7 fruit fly cellular contexts compared by ENCODE assay signal in the genomic region with DNA sequence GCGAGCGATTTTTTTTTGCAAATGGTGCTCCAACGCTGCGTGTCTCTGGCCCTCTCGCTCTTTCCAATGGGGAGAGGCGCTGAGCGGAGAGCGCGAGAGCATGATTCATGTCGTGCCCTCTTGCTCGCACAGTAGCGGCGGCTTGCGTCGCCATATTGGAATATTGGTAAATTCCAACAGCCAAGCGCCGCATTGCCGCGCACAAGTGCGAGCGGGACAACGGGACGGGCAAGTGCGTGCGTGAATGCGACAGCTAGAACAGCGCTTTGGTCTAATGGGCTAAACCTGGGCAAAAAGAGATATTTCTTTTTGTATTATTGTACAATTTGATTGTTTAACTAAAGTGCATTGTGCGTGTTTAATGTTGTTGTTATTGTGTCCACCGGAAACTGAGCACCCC.
TF ChIP-seq lines count a peak whose summit lies in the region.

No protein-coding gene starts in this region.

- TF ChIP-seq CTCF in S2 (optimal IDR thresholded peaks at IDR 0.05; lab: Kevin White, UChicago) = peak; percentile 22 to 60
- no peak for TF ChIP-seq CTCF in whole organism, embryonic (GFP tag; optimal IDR thresholded peaks at IDR 0.05; lab: Kevin White, UChicago)

TF ChIP-seq in whole organism, 6 proteins besides CTCF, POLR2A, EP300 and RAD21:
- no peak for TF ChIP-seq EcR (GFP tag; optimal IDR thresholded peaks at IDR 0.05; lab: Kevin White, UChicago)
- peak; percentile 95 for TF ChIP-seq CG8478 (optimal IDR thresholded peaks at IDR 0.05; lab: Kevin White, UChicago)

TF ChIP-seq in whole organism, adult, 20 proteins besides CTCF, POLR2A, EP300 and RAD21 (continues in another document):
- no peak for TF ChIP-seq bab1 (GFP tag; optimal IDR thresholded peaks at IDR 0.05; lab: Kevin White, UChicago)
- TF ChIP-seq Mnt (GFP tag; optimal IDR thresholded peaks at IDR 0.05; lab: Kevin White, UChicago) = peak; percentile 50
- peak; percentile 50 for TF ChIP-seq CG12768 (GFP tag; optimal IDR thresholded peaks at IDR 0.05; lab: Kevin White, UChicago)
- no peak for TF ChIP-seq CG11617 (GFP tag; optimal IDR thresholded peaks at IDR 0.05; lab: Kevin White, UChicago)
- no peak for TF ChIP-seq CG33017 (tag; optimal IDR thresholded peaks at IDR 0.05; lab: Kevin White, UChicago)
- no peak for TF ChIP-seq CG5204 (GFP tag; optimal IDR thresholded peaks at IDR 0.05; lab: Kevin White, UChicago)
- no peak for TF ChIP-seq toe (GFP tag; optimal IDR thresholded peaks at IDR 0.05; lab: Kevin White, UChicago)
- TF ChIP-seq CG1620 (GFP tag; optimal IDR thresholded peaks at IDR 0.05; lab: Kevin White, UChicago) = no peak
- TF ChIP-seq cic (GFP tag; optimal IDR thresholded peaks at IDR 0.05; lab: Kevin White, UChicago) = peak; percentile 39
- peak; percentile 45 for TF ChIP-seq Clk (GFP tag; optimal IDR thresholded peaks at IDR 0.05; lab: Kevin White, UChicago)
- peak; percentile 57 for TF ChIP-seq ovo (GFP tag; optimal IDR thresholded peaks at IDR 0.05; lab: Kevin White, UChicago)
- no peak for TF ChIP-seq CG7101 (tag; optimal IDR thresholded peaks at IDR 0.05; lab: Kevin White, UChicago)
- peak; percentile 26 for TF ChIP-seq Hr96 (GFP tag; optimal IDR thresholded peaks at IDR 0.05; lab: Kevin White, UChicago)
- TF ChIP-seq kay (GFP tag; lab: Kevin White, UChicago; ENCODE audit: borderline replicate concordance) = peak; percentile 100
- TF ChIP-seq Crg-1 (GFP tag; optimal IDR thresholded peaks at IDR 0.05; lab: Kevin White, UChicago) = no peak
- peak; percentile 81 for TF ChIP-seq pad (GFP tag; optimal IDR thresholded peaks at IDR 0.05; lab: Kevin White, UChicago)
- TF ChIP-seq tj (GFP tag; optimal IDR thresholded peaks at IDR 0.05; lab: Kevin White, UChicago) = peak; percentile 34

TF ChIP-seq in whole organism, embryonic, 481 proteins besides CTCF, POLR2A, EP300 and RAD21 (continues in another document):
- TF ChIP-seq lov (optimal IDR thresholded peaks at IDR 0.05; lab: Kevin White, UChicago) (no peak), lov (GFP tag; IDR thresholded peaks at IDR 0.05; lab: Robert Waterston, UW) (peak; percentile 67; the same call in 1 of the 3 replicates), CG4617 (GFP tag; optimal IDR thresholded peaks at IDR 0.05; lab: Kevin White, UChicago; ENCODE audit: borderline replicate concordance) (peak; percentile 73), CG13287 (GFP tag; IDR thresholded peaks at IDR 0.05; lab: Robert Waterston, UW; ENCODE audit: partially characterized antibody) (peak; percentile 16; the same call in 1 of the 2 replicates), stwl (tag; optimal IDR thresholded peaks at IDR 0.05; lab: Kevin White, UChicago) (peak; percentile 9), pho (GFP tag; optimal IDR thresholded peaks at IDR 0.05; lab: Kevin White, UChicago) (peak; percentile 26), kah (GFP tag; optimal IDR thresholded peaks at IDR 0.05; lab: Kevin White, UChicago) (peak; percentile 1), bab2 (GFP tag; optimal IDR thresholded peaks at IDR 0.05; lab: Kevin White, UChicago) (no peak), exex (tag; optimal IDR thresholded peaks at IDR 0.05; lab: Kevin White, UChicago) (peak; percentile 26), crc (GFP tag; optimal IDR thresholded peaks at IDR 0.05; lab: Kevin White, UChicago) (no peak), CG5953 (GFP tag; IDR thresholded peaks at IDR 0.05; lab: Robert Waterston, UW) (0 out of 2 replicates have a peak, but pooled peaks have one; percentile 11), schlank (tag; optimal IDR thresholded peaks at IDR 0.05; lab: Kevin White, UChicago) (peak; percentile 2), CG32767 (GFP tag; IDR thresholded peaks at IDR 0.05; lab: Robert Waterston, UW) (peak; percentile 89), CG42726 (GFP tag; IDR thresholded peaks at IDR 0.05; lab: Robert Waterston, UW; ENCODE audit: partially characterized antibody) (peak; percentile 77), ewg (GFP tag; optimal IDR thresholded peaks at IDR 0.05; lab: Kevin White, UChicago) (peak; percentile 73)

TF ChIP-seq in whole organism, prepupa, 60 proteins besides CTCF, POLR2A, EP300 and RAD21 (continues in another document):
- peak; percentile 37 for TF ChIP-seq Eip75B (GFP tag; optimal IDR thresholded peaks at IDR 0.05; lab: Kevin White, UChicago)
- peak; percentile 20 to 23 for TF ChIP-seq salr (GFP tag; optimal IDR thresholded peaks at IDR 0.05; lab: Kevin White, UChicago)
- TF ChIP-seq Blimp-1 (GFP tag; optimal IDR thresholded peaks at IDR 0.05; lab: Kevin White, UChicago) = no peak
- TF ChIP-seq ss (GFP tag; optimal IDR thresholded peaks at IDR 0.05; lab: Kevin White, UChicago) = peak; percentile 39 to 59
- TF ChIP-seq Hr39 (GFP tag; optimal IDR thresholded peaks at IDR 0.05; lab: Kevin White, UChicago) = no peak
- peak; percentile 26 for TF ChIP-seq net (GFP tag; optimal IDR thresholded peaks at IDR 0.05; lab: Kevin White, UChicago)
- TF ChIP-seq CG1621 (tag; optimal IDR thresholded peaks at IDR 0.05; lab: Kevin White, UChicago) = peak; percentile 8
- peak; percentile 76 for TF ChIP-seq svp (GFP tag; lab: Kevin White, UChicago)
- TF ChIP-seq CG32006 (GFP tag; optimal IDR thresholded peaks at IDR 0.05; lab: Kevin White, UChicago) = peak; percentile 40
- TF ChIP-seq CG11762 (GFP tag; optimal IDR thresholded peaks at IDR 0.05; lab: Kevin White, UChicago; ENCODE audit: insufficient read depth) = no peak
- TF ChIP-seq CG8119 (GFP tag; IDR thresholded peaks at IDR 0.05; lab: Robert Waterston, UW) = peak; percentile 29; the same call in 1 of the 3 replicates
- TF ChIP-seq CG6276 (GFP tag; optimal IDR thresholded peaks at IDR 0.05; lab: Kevin White, UChicago) = peak; percentile 2
- no peak for TF ChIP-seq CG6792 (GFP tag; optimal IDR thresholded peaks at IDR 0.05; lab: Kevin White, UChicago)
- peak; percentile 30 for TF ChIP-seq CG9139 (GFP tag; optimal IDR thresholded peaks at IDR 0.05; lab: Kevin White, UChicago)
- TF ChIP-seq Eip78C (GFP tag; lab: Kevin White, UChicago) = peak; percentile 77
- TF ChIP-seq CG15336 (GFP tag; IDR thresholded peaks at IDR 0.05; lab: Robert Waterston, UW) = peak; percentile 53; the same call in 1 of the 2 replicates
- TF ChIP-seq topi (GFP tag; optimal IDR thresholded peaks at IDR 0.05; lab: Kevin White, UChicago) = peak; percentile 36

TF ChIP-seq in whole organism, pupa, 21 proteins besides CTCF, POLR2A, EP300 and RAD21 (continues in another document):
- TF ChIP-seq Pif1B (GFP tag; optimal IDR thresholded peaks at IDR 0.05; lab: Kevin White, UChicago) = peak; percentile 38
- no peak for TF ChIP-seq gl (tag; optimal IDR thresholded peaks at IDR 0.05; lab: Kevin White, UChicago)
- TF ChIP-seq D1 (tag; optimal IDR thresholded peaks at IDR 0.05; lab: Kevin White, UChicago) = no peak
- no peak for TF ChIP-seq rn (GFP tag; IDR thresholded peaks at IDR 0.05; lab: Robert Waterston, UW)
- no peak for TF ChIP-seq CG12605 (GFP tag; IDR thresholded peaks at IDR 0.05; lab: Robert Waterston, UW)
- no peak for TF ChIP-seq CG9948 (tag; optimal IDR thresholded peaks at IDR 0.05; lab: Kevin White, UChicago)
- peak; percentile 31 for TF ChIP-seq Ets98B (GFP tag; IDR thresholded peaks at IDR 0.05; lab: Robert Waterston, UW)
- TF ChIP-seq Pif1A (GFP tag; optimal IDR thresholded peaks at IDR 0.05; lab: Kevin White, UChicago) = no peak
- peak; percentile 7 for TF ChIP-seq CG8159 (tag; optimal IDR thresholded peaks at IDR 0.05; lab: Kevin White, UChicago)
- TF ChIP-seq CG4496 (GFP tag; IDR thresholded peaks at IDR 0.05; lab: Robert Waterston, UW) = peak; percentile 73
- TF ChIP-seq CG13204 (GFP tag; optimal IDR thresholded peaks at IDR 0.05; lab: Kevin White, UChicago) = peak; percentile 51
- TF ChIP-seq CG14655 (GFP tag; optimal IDR thresholded peaks at IDR 0.05; lab: Kevin White, UChicago) = peak; percentile 46
- TF ChIP-seq Snoo (tag; optimal IDR thresholded peaks at IDR 0.05; lab: Kevin White, UChicago) = peak; percentile 18
- TF ChIP-seq CG15710 (tag; optimal IDR thresholded peaks at IDR 0.05; lab: Kevin White, UChicago) = peak; percentile 34
- TF ChIP-seq CG17806 (tag; optimal IDR thresholded peaks at IDR 0.05; lab: Kevin White, UChicago) = no peak
- no peak for TF ChIP-seq CG10348 (GFP tag; IDR thresholded peaks at IDR 0.05; lab: Robert Waterston, UW)
- TF ChIP-seq EcR (GFP tag; optimal IDR thresholded peaks at IDR 0.05; lab: Kevin White, UChicago) = no peak
- peak; percentile 67 for TF ChIP-seq fd96Ca (GFP tag; IDR thresholded peaks at IDR 0.05; lab: Robert Waterston, UW)
- TF ChIP-seq CG8301 (tag; optimal IDR thresholded peaks at IDR 0.05; lab: Kevin White, UChicago) = peak; percentile 14
- peak; percentile 15 for TF ChIP-seq CG34367 (tag; optimal IDR thresholded peaks at IDR 0.05; lab: Kevin White, UChicago)

TF ChIP-seq in whole organism, wandering third instar larva, 38 proteins besides CTCF, POLR2A, EP300 and RAD21:
- no peak for TF ChIP-seq dsf (GFP tag; optimal IDR thresholded peaks at IDR 0.05; lab: Kevin White, UChicago; ENCODE audit: borderline replicate concordance)
- TF ChIP-seq lola (GFP tag; optimal IDR thresholded peaks at IDR 0.05; lab: Kevin White, UChicago) = no peak
- TF ChIP-seq fru (GFP tag; optimal IDR thresholded peaks at IDR 0.05; lab: Kevin White, UChicago) = peak; percentile 28
- peak; percentile 13 for TF ChIP-seq CG9705 (GFP tag; optimal IDR thresholded peaks at IDR 0.05; lab: Kevin White, UChicago)
- TF ChIP-seq br (GFP tag; optimal IDR thresholded peaks at IDR 0.05; lab: Kevin White, UChicago) = peak; percentile 31
- TF ChIP-seq CrebA (GFP tag; optimal IDR thresholded peaks at IDR 0.05; lab: Kevin White, UChicago; ENCODE audit: borderline replicate concordance) = no peak
- peak; percentile 87 for TF ChIP-seq Jra (GFP tag; optimal IDR thresholded peaks at IDR 0.05; lab: Kevin White, UChicago)
- TF ChIP-seq Sp1 (GFP tag; optimal IDR thresholded peaks at IDR 0.05; lab: Kevin White, UChicago) = no peak
- TF ChIP-seq GATAd (GFP tag; optimal IDR thresholded peaks at IDR 0.05; lab: Kevin White, UChicago) = no peak
- no peak for TF ChIP-seq dmrt93B (GFP tag; optimal IDR thresholded peaks at IDR 0.05; lab: Kevin White, UChicago)
- TF ChIP-seq OdsH (GFP tag; optimal IDR thresholded peaks at IDR 0.05; lab: Kevin White, UChicago) = no peak
- no peak for TF ChIP-seq jim (GFP tag; optimal IDR thresholded peaks at IDR 0.05; lab: Kevin White, UChicago)
- no peak for TF ChIP-seq Rel (GFP tag; optimal IDR thresholded peaks at IDR 0.05; lab: Kevin White, UChicago)
- TF ChIP-seq Rel (tag; optimal IDR thresholded peaks at IDR 0.05; lab: Kevin White, UChicago) = peak; percentile 39
- peak; percentile 42 for TF ChIP-seq HLH106 (tag; optimal IDR thresholded peaks at IDR 0.05; lab: Kevin White, UChicago)
- TF ChIP-seq dl (GFP tag; optimal IDR thresholded peaks at IDR 0.05; lab: Kevin White, UChicago; ENCODE audit: insufficient read depth in 1 of 2, partially characterized antibody in 2 of 2) = peak; percentile 49 to 87
- TF ChIP-seq h (GFP tag; optimal IDR thresholded peaks at IDR 0.05; lab: Kevin White, UChicago) = peak; percentile 58
- TF ChIP-seq Hr83 (GFP tag; optimal IDR thresholded peaks at IDR 0.05; lab: Kevin White, UChicago; ENCODE audit: poor library complexity, severe bottlenecking) = peak; percentile 52
- peak; percentile 25 for TF ChIP-seq rgr (GFP tag; optimal IDR thresholded peaks at IDR 0.05; lab: Kevin White, UChicago)
- TF ChIP-seq Dif (GFP tag; optimal IDR thresholded peaks at IDR 0.05; lab: Kevin White, UChicago; ENCODE audit: partially characterized antibody) = peak; percentile 86
